Fruit fly (Drosophila melanogaster): ENCODE data around the gene CG16989.

- no peak for TF ChIP-seq CG4328 (GFP tag; optimal IDR thresholded peaks at IDR 0.05)
- TF ChIP-seq Pdp1 (GFP tag; optimal IDR thresholded peaks at IDR 0.05): no peak
- TF ChIP-seq fu2 (GFP tag; optimal IDR thresholded peaks at IDR 0.05): no peak
- TF ChIP-seq schlank (tag; optimal IDR thresholded peaks at IDR 0.05): no peak
- TF ChIP-seq CG7928 (GFP tag; optimal IDR thresholded peaks at IDR 0.05): no peak
- no peak for TF ChIP-seq HLH3B (GFP tag; IDR thresholded peaks at IDR 0.05)
- no peak for TF ChIP-seq CG9215 (GFP tag; IDR thresholded peaks at IDR 0.05)
- TF ChIP-seq cato (GFP tag; optimal IDR thresholded peaks at IDR 0.05; ENCODE audit: borderline replicate concordance): no peak
Measured at dm6 chrX:792923-793322, at the start of gene CG16989.
